Worm (Caenorhabditis elegans) whole organism, young adult: Measurements from ENCODE around the gene srx-24.

Experiments
- C06A6.2 ChIP-seq: fragments of 200-800 bp; sonication (Bioruptor generic); conservative IDR thresholded peaks from 2 replicates; pipeline ENCODE4 v1.3.6; 2022; ENCODE audit warnings: missing genetic modification characterization, missing compliant biosample characterization
- D2030.7 ChIP-seq: fragments of 200-800 bp; sonication (Bioruptor generic); IDR thresholded peaks from 2 replicates; pipeline ENCODE4 v1.3.6; 2022; ENCODE audit warnings: missing genetic modification reagents, missing genetic modification characterization, missing compliant biosample characterization
- F33H1.4 ChIP-seq: fragments of 200-800 bp; sonication (Bioruptor generic); IDR thresholded peaks from 2 replicates; pipeline ENCODE4 v1.3.6; 2022; ENCODE audit warnings: missing genetic modification reagents, missing genetic modification characterization, missing compliant biosample characterization
- F39B2.1 ChIP-seq: fragments of 200-800 bp; sonication (Bioruptor generic); IDR thresholded peaks from 2 replicates; pipeline ENCODE4 v1.3.6; 2022; ENCODE audit warnings: missing genetic modification reagents, missing genetic modification characterization, missing compliant biosample characterization
- F49E8.2 ChIP-seq: sonication (generic microtip); optimal IDR thresholded peaks from 3 replicates; lab custom pipeline; 2017; ENCODE audit warnings: missing genetic modification characterization, mild to moderate bottlenecking, missing compliant biosample characterization, antibody characterized with exemption, moderate library complexity; ENCODE audit not compliant: insufficient read depth
- Y56A3A.18 ChIP-seq: fragments of 200-800 bp; sonication (Bioruptor generic); IDR thresholded peaks from 2 replicates; pipeline ENCODE4 v1.3.6; 2022; ENCODE audit warnings: missing genetic modification reagents, missing genetic modification characterization, missing compliant biosample characterization
- Y79H2A.3 ChIP-seq: fragments of 200-800 bp; sonication (Bioruptor generic); conservative IDR thresholded peaks from 2 replicates; pipeline ENCODE4 v1.3.6; 2022; ENCODE audit warnings: missing genetic modification reagents, missing genetic modification characterization, missing compliant biosample characterization
- ZK185.1 ChIP-seq: sonication (generic microtip); optimal IDR thresholded peaks from 2 replicates; lab custom pipeline; 2016; ENCODE audit warnings: mild to moderate bottlenecking, missing genetic modification characterization, missing compliant biosample characterization; ENCODE audit not compliant: poor library complexity, severe bottlenecking
- attf-5 ChIP-seq: fragments of 200-800 bp; sonication (Bioruptor generic); optimal IDR thresholded peaks from 2 replicates; lab custom pipeline; 2018; ENCODE audit warnings: mild to moderate bottlenecking, missing genetic modification characterization, missing compliant biosample characterization
- attf-6 ChIP-seq: fragments of 200-800 bp; sonication (Bioruptor generic); IDR thresholded peaks from 2 replicates; pipeline ENCODE4 v1.3.6; 2022; ENCODE audit warnings: missing genetic modification reagents, missing genetic modification characterization, missing compliant biosample characterization
- bed-1 ChIP-seq: fragments of 200-800 bp; sonication (Bioruptor generic); IDR thresholded peaks from 2 replicates; pipeline ENCODE4 v1.3.6; 2022; ENCODE audit warnings: missing genetic modification reagents, missing genetic modification characterization, missing compliant biosample characterization
- cebp-1 ChIP-seq, 2 experiments: fragments of 200-800 bp in 1 of 2; sonication (Bioruptor generic) in 1 of 2; sonication (generic microtip) in 1 of 2; IDR thresholded peaks in 1 of 2; optimal IDR thresholded peaks in 1 of 2; 2 replicates each; pipeline versions ENCODE4 v1.3.6 to Lab custom; 2017 to 2022; ENCODE audit warnings: missing compliant biosample characterization in 2 of 2, missing genetic modification characterization in 2 of 2, mild to moderate bottlenecking in 1 of 2, missing genetic modification reagents in 1 of 2, moderate library complexity in 1 of 2
- ceh-27 ChIP-seq: fragments of 200-800 bp; sonication (Bioruptor generic); optimal IDR thresholded peaks from 2 replicates; lab custom pipeline; 2018; ENCODE audit warnings: mild to moderate bottlenecking, missing genetic modification characterization, moderate library complexity, missing compliant biosample characterization
- egl-44 ChIP-seq: fragments of 200-800 bp; sonication (Bioruptor generic); IDR thresholded peaks from 2 replicates; pipeline ENCODE4 v1.3.6; 2022; ENCODE audit warnings: missing genetic modification reagents, missing genetic modification characterization, missing compliant biosample characterization
- hmg-1.2 ChIP-seq: fragments of 200-800 bp; sonication (Bioruptor generic); IDR thresholded peaks from 2 replicates; pipeline ENCODE4 v1.3.6; 2022; ENCODE audit warnings: missing genetic modification reagents, missing genetic modification characterization, missing compliant biosample characterization
- hsf-1 ChIP-seq: fragments of 200-800 bp; sonication (Bioruptor generic); IDR thresholded peaks from 2 replicates; pipeline ENCODE4 v1.3.6; 2022; ENCODE audit warnings: missing genetic modification reagents, missing genetic modification characterization, missing compliant biosample characterization
- lag-1 ChIP-seq: fragments of 200-800 bp; sonication (Bioruptor generic); IDR thresholded peaks from 2 replicates; pipeline ENCODE4 v1.3.6; 2022; ENCODE audit warnings: missing genetic modification reagents, missing genetic modification characterization, missing compliant biosample characterization
- lin-26 ChIP-seq: fragments of 200-800 bp; sonication (Bioruptor generic); IDR thresholded peaks from 2 replicates; pipeline ENCODE4 v1.3.6; 2022; ENCODE audit warnings: missing genetic modification reagents, missing genetic modification characterization, missing compliant biosample characterization
- lin-35 ChIP-seq, 3 experiments: fragments of 150-350 bp in 2 of 3; sonication (generic microtip) in 1 of 3; optimal IDR thresholded peaks; 2 replicates each; lab custom pipeline; 2014 to 2018; ENCODE audit warnings: missing biosample characterization in 3 of 3, missing genetic modification characterization in 3 of 3, missing genetic modification reagents in 3 of 3
- lir-1 ChIP-seq: fragments of 200-800 bp; sonication (Bioruptor generic); conservative IDR thresholded peaks from 2 replicates; pipeline ENCODE4 v1.3.6; 2022; ENCODE audit warnings: missing genetic modification reagents, missing genetic modification characterization, missing compliant biosample characterization
- madf-10 ChIP-seq: sonication (generic microtip); optimal IDR thresholded peaks from 2 replicates; lab custom pipeline; 2016; ENCODE audit warnings: mild to moderate bottlenecking, missing genetic modification characterization, missing compliant biosample characterization
- mel-28 ChIP-seq: sonication (generic microtip); optimal IDR thresholded peaks from 2 replicates; lab custom pipeline; 2016; ENCODE audit warnings: borderline replicate concordance, mild to moderate bottlenecking, missing genetic modification characterization, missing compliant biosample characterization
- nhr-120 ChIP-seq: fragments of 200-800 bp; sonication (Bioruptor generic); IDR thresholded peaks from 2 replicates; pipeline ENCODE4 v1.3.6; 2022; ENCODE audit warnings: missing genetic modification characterization, missing compliant biosample characterization
- nhr-179 ChIP-seq: sonication (generic microtip); optimal IDR thresholded peaks from 2 replicates; lab custom pipeline; 2016; ENCODE audit warnings: mild to moderate bottlenecking, missing genetic modification characterization, missing compliant biosample characterization
- repo-1 ChIP-seq: sonication (generic microtip); optimal IDR thresholded peaks from 2 replicates; lab custom pipeline; 2017; ENCODE audit warnings: mild to moderate bottlenecking, missing genetic modification characterization, missing compliant biosample characterization
- rpc-1 ChIP-seq, 2 experiments: fragments of 150-350 bp in 1 of 2; sonication (generic microtip) in 1 of 2; optimal IDR thresholded peaks; 2 replicates each; lab custom pipeline; 2014 to 2018; ENCODE audit warnings: missing biosample characterization in 1 of 2, missing genetic modification characterization in 1 of 2, missing genetic modification reagents in 1 of 2, missing genotype in 1 of 2
- sdz-38 ChIP-seq: sonication (generic microtip); optimal IDR thresholded peaks from 2 replicates; lab custom pipeline; 2016; ENCODE audit warnings: missing genotype, missing genetic modification characterization, missing compliant biosample characterization
- snpc-3.4 ChIP-seq: sonication (generic microtip); optimal IDR thresholded peaks from 2 replicates; lab custom pipeline; 2017; ENCODE audit warnings: missing genetic modification characterization, mild to moderate bottlenecking, missing compliant biosample characterization, antibody characterized with exemption, moderate library complexity, missing genotype, missing genetic modification reagents
- snpc-4 ChIP-seq, 5 experiments: fragments of 150-350 bp in 1 of 5; sonication (generic microtip) in 4 of 5; optimal IDR thresholded peaks; 2 replicates each; lab custom pipeline; 2014 to 2018; ENCODE audit warnings: missing genetic modification characterization in 5 of 5, missing biosample characterization in 3 of 5, antibody characterized with exemption in 2 of 5, mild to moderate bottlenecking in 2 of 5, missing compliant biosample characterization in 2 of 5, missing genotype in 2 of 5, moderate library complexity in 2 of 5, missing genetic modification reagents in 1 of 5
- somi-1 ChIP-seq: fragments of 200-800 bp; sonication (Bioruptor generic); optimal IDR thresholded peaks from 2 replicates; lab custom pipeline; 2018; ENCODE audit warnings: mild to moderate bottlenecking, missing genetic modification characterization, missing compliant biosample characterization
- tlf-1 ChIP-seq: fragments of 200-800 bp; sonication (Bioruptor generic); optimal IDR thresholded peaks from 2 replicates; lab custom pipeline; 2018; ENCODE audit warnings: mild to moderate bottlenecking, missing genetic modification characterization, missing compliant biosample characterization
- zfh-2 ChIP-seq: fragments of 200-800 bp; sonication (Bioruptor generic); conservative IDR thresholded peaks from 2 replicates; pipeline ENCODE4 v1.3.6; 2022; ENCODE audit warnings: missing genetic modification reagents, missing genetic modification characterization, missing compliant biosample characterization
- ztf-18 ChIP-seq: sonication (generic microtip); optimal IDR thresholded peaks from 2 replicates; lab custom pipeline; 2016; ENCODE audit warnings: missing genotype, mild to moderate bottlenecking, missing genetic modification characterization, missing compliant biosample characterization
- ztf-22 ChIP-seq: fragments of 200-800 bp; sonication (Bioruptor generic); optimal IDR thresholded peaks from 2 replicates; lab custom pipeline; 2018; ENCODE audit warnings: mild to moderate bottlenecking, missing genetic modification characterization, moderate library complexity, missing compliant biosample characterization
- ztf-25 ChIP-seq: fragments of 200-800 bp; sonication (Bioruptor generic); IDR thresholded peaks from 2 replicates; pipeline ENCODE4 v1.3.6; 2022; ENCODE audit warnings: missing genetic modification reagents, missing genetic modification characterization, missing compliant biosample characterization

The srx-24 gene

DNA sequence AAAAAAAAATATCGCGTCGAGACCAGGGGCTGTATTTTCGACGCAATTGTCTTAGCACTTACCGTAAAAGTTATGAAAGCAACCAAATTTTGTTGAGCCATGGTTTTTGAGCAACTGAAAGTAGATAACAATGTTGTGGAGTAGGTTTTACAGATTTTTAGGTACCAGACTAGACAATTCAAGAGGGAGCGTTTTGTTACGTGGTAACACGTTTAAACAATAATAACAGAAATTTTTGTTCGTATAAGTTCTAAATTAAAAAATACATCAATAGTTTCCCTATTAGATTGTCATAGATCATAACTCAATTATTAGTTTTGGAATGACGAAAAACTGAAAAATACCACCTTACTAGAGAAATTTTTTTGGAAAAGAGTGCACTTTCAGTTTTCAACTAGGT is at the start of gene srx-24:
Gene srx-24, minus strand, starts transcription at position 101 of the 400 bp plus-strand sequence.
- TF ChIP-seq F33H1.4 (GFP tag; lab: Robert Waterston, UW) (no peak), lin-35 (GFP tag; optimal IDR thresholded peaks at IDR 0.05; lab: Kevin White, UChicago) (no peak), ceh-27 (GFP tag; lab: Kevin White, UChicago) (no peak), madf-10 (tag; lab: Kevin White, UChicago) (no peak), nhr-120 (GFP tag; lab: Robert Waterston, UW) (no peak), ZK185.1 (no peak)

DNA sequence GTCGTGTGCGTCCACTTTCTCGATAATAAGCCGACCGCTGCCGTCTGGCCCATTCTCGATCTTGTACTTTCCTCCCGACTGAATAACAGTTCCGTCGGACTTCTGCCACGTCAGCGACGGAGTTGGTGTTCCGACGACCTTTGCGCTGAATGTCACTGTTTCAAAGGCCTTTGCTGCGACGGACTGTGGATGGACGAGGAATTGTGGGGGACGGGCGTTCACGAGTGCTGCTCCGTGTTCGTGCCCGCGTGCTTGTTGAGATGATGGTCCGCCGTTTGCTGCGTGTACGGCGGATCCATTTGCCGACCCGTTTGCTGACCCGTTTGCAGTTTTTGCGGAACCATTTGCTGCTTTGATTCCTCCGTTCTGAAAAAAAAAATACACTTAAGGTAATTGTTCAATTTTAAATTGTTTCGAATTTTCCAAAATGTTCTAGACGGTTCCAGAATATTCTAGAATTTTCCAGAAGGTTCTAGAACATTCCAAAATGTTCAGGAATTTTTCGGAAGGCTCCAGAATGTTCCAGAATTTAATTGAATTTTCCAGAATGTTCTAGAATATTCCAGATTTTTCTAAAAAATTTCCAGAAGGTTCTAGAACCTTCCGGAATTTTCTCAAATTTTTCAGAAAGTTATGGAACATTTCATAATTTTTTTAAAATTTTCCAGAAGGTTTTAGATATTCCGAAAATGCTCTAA is 49.4 kb upstream of the srx-24 start:
- TF ChIP-seq attf-5 (GFP tag; lab: Kevin White, UChicago) (no peak), lin-26 (GFP tag; lab: Robert Waterston, UW) (0 out of 2 replicates have a peak, but pooled peaks have one; percentile 24), Y56A3A.18 (GFP tag; lab: Robert Waterston, UW) (no peak), F49E8.2 (tag; lab: Kevin White, UChicago) (no peak), somi-1 (GFP tag; lab: Kevin White, UChicago) (no peak), egl-44 (GFP tag; lab: Robert Waterston, UW) (no peak), C06A6.2 (GFP tag; lab: Robert Waterston, UW) (no peak), cebp-1 (GFP tag; IDR thresholded peaks at IDR 0.05; lab: Robert Waterston, UW) (no peak), cebp-1 (tag; optimal IDR thresholded peaks at IDR 0.05; lab: Kevin White, UChicago) (no peak), ztf-25 (GFP tag; lab: Robert Waterston, UW) (no peak), repo-1 (tag; lab: Kevin White, UChicago) (no peak), tlf-1 (no peak), hsf-1 (GFP tag; lab: Robert Waterston, UW) (peak; percentile 93), rpc-1 (optimal IDR thresholded peaks at IDR 0.05; lab: Kevin White, UChicago) (peak; percentile 31), rpc-1 (tag; optimal IDR thresholded peaks at IDR 0.05; lab: Kevin White, UChicago) (no peak), sdz-38 (tag; lab: Kevin White, UChicago) (no peak), D2030.7 (GFP tag; lab: Robert Waterston, UW) (no peak), lag-1 (GFP tag; lab: Robert Waterston, UW) (no peak), zfh-2 (GFP tag; lab: Robert Waterston, UW) (peak; percentile 60; the same call in 1 of the 2 replicates), lir-1 (GFP tag; lab: Robert Waterston, UW) (no peak)

DNA sequence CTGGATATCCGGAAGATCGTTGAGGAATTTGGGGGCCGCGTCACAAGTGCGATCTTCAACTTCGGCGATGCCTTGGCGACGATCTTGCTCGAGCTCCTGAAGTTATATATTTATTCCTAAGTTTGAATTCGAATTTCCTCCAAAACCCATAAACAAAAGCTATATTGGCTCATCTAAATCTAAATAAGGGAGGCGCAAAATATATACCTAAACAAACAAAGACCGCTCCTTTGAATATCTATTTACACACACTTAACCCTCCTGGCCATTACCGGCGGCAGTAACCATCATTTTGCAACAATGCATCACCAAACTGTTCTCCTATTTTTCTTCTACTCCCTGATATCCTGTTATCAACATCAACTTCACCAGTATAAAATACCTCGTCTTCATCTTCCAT is 46.1 kb upstream of the srx-24 start, which contains the start of gene F54E2.2:
Gene F54E2.2, plus strand, starts transcription at position 301 of the 400 bp plus-strand sequence.
- TF ChIP-seq snpc-3.4 (no peak), F39B2.1 (no peak), snpc-4 (GFP tag; optimal IDR thresholded peaks at IDR 0.05; lab: Kevin White, UChicago) (no peak), snpc-4 (tag; optimal IDR thresholded peaks at IDR 0.05; lab: Kevin White, UChicago) (no peak), mel-28 (tag; lab: Kevin White, UChicago) (no peak), bed-1 (GFP tag; lab: Robert Waterston, UW) (no peak), attf-6 (GFP tag; lab: Robert Waterston, UW) (no peak), nhr-179 (tag; lab: Kevin White, UChicago) (no peak), rpc-1 (optimal IDR thresholded peaks at IDR 0.05; lab: Kevin White, UChicago) (no peak), rpc-1 (tag; optimal IDR thresholded peaks at IDR 0.05; lab: Kevin White, UChicago) (no peak), ztf-18 (no peak), ztf-22 (GFP tag; lab: Kevin White, UChicago) (no peak), Y79H2A.3 (GFP tag; lab: Robert Waterston, UW) (no peak), hmg-1.2 (GFP tag; lab: Robert Waterston, UW) (no peak)
